Fruit fly (Drosophila melanogaster): Measurements from ENCODE around the gene gskt.

DNA sequence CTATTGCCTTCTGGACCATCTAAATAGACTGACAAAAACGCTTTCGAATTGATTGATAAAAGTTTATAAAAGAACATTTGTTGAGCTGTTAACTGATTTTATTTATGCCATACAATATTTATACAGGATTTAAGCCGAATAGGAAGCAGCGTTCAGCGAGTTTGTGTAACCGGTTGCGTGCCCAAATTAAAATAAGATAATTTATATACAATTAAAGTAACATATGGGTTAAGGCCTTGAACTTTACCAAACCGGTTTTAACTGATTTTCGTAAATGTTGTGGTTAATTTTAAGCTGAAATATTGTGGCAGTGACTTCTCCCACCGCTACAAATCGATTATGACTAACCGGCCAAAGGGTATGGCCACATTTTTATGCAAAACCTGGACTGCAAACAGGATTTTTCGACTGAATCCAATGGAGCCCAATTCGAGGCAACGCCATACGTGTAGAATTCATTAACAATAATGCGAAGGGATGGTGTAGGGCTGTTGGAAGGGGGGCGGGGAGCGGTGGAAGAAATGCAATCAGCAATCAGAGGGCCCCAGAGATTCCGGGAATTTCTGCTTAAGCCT is 37.5 kb downstream of the gskt start:
- TF ChIP-seq rgr (GFP tag; optimal IDR thresholded peaks at IDR 0.05): no peak
- no peak for TF ChIP-seq Mio (GFP tag; optimal IDR thresholded peaks at IDR 0.05)
- peak; percentile 7 for TF ChIP-seq psq (GFP tag; optimal IDR thresholded peaks at IDR 0.05)
- TF ChIP-seq Hnf4 (GFP tag; optimal IDR thresholded peaks at IDR 0.05): no peak
- TF ChIP-seq Hr78 (GFP tag; optimal IDR thresholded peaks at IDR 0.05): no peak
- TF ChIP-seq OdsH (GFP tag; optimal IDR thresholded peaks at IDR 0.05): peak; percentile 31
- no peak for TF ChIP-seq h (GFP tag; optimal IDR thresholded peaks at IDR 0.05)
